Worm (Caenorhabditis elegans) whole organism, L3 larva: ENCODE data around the gene pgl-3.

Experiments used
- egl-5 ChIP-seq: fragments of 150-350 bp; optimal IDR thresholded peaks from 2 replicates; lab custom pipeline; 2017; ENCODE audit warnings: missing biosample characterization, missing genetic modification reagents, missing genetic modification characterization, inconsistent platforms
- elt-1 ChIP-seq: fragments of 150-350 bp; optimal IDR thresholded peaks from 2 replicates; lab custom pipeline; 2014; ENCODE audit warnings: missing biosample characterization, missing genetic modification characterization
- nhr-11 ChIP-seq: fragments of 150-350 bp; optimal IDR thresholded peaks from 2 replicates; lab custom pipeline; 2014; ENCODE audit warnings: missing biosample characterization, missing genetic modification characterization
- nhr-77 ChIP-seq: fragments of 150-350 bp; optimal IDR thresholded peaks from 2 replicates; lab custom pipeline; 2014; ENCODE audit warnings: missing biosample characterization, missing genetic modification characterization
- tbx-2 ChIP-seq: sonication (generic microtip); optimal IDR thresholded peaks from 2 replicates; lab custom pipeline; 2016; ENCODE audit warnings: mild to moderate bottlenecking, missing genetic modification characterization, missing compliant biosample characterization

ce11 chrV:4737727-4738126, 18.1 kb upstream of the pgl-3 start, which contains the start of gene F39G3.2:
- TF ChIP-seq nhr-77 (tag; lab: Kevin White, UChicago), result no peak
- no peak for TF ChIP-seq egl-5 (tag; lab: Kevin White, UChicago)
- TF ChIP-seq nhr-11 (tag; lab: Kevin White, UChicago), result no peak
- TF ChIP-seq tbx-2 (tag; lab: Kevin White, UChicago), result no peak
- TF ChIP-seq elt-1 (tag; lab: Kevin White, UChicago), result no peak
